Worm (Caenorhabditis elegans) whole organism, L4 larva: ENCODE results near the gene agmo-1.
A peak's percentile ranks its signal among the peaks of the same experiment; 100 is the strongest.

ENCODE experiments used
- F44E2.7 ChIP-seq: fragments of 200-800 bp; sonication (Bioruptor generic); IDR thresholded peaks from 2 replicates; pipeline ENCODE4 v2.1.2; 2022; ENCODE audit warnings: missing genetic modification characterization, missing compliant biosample characterization
- Y48G9A.11 ChIP-seq: fragments of 200-800 bp; sonication (Bioruptor generic); IDR thresholded peaks from 2 replicates; pipeline ENCODE4 v1.3.6; 2022; ENCODE audit warnings: missing genetic modification reagents, missing genetic modification characterization, missing compliant biosample characterization
- ceh-82 ChIP-seq: sonication (generic microtip); optimal IDR thresholded peaks from 2 replicates; lab custom pipeline; 2017; ENCODE audit warnings: missing biosample characterization, missing genetic modification characterization
- hlh-30 ChIP-seq: sonication (generic microtip); optimal IDR thresholded peaks from 2 replicates; lab custom pipeline; 2017; ENCODE audit warnings: antibody characterized with exemption, mild to moderate bottlenecking, missing genetic modification characterization, missing compliant biosample characterization; ENCODE audit not compliant: insufficient read depth
- lin-29 ChIP-seq: fragments of 200-800 bp; sonication (Bioruptor generic); IDR thresholded peaks from 2 replicates; pipeline ENCODE4 v1.3.6; 2022; ENCODE audit warnings: missing genetic modification reagents, missing genetic modification characterization, missing compliant biosample characterization
- nhr-76 ChIP-seq: fragments of 150-350 bp; optimal IDR thresholded peaks from 2 replicates; lab custom pipeline; 2014; ENCODE audit warnings: missing biosample characterization, missing genetic modification characterization
- php-3 ChIP-seq: fragments of 200-800 bp; sonication (Bioruptor generic); IDR thresholded peaks from 2 replicates; pipeline ENCODE4 v1.3.6; 2022; ENCODE audit warnings: missing genetic modification reagents, missing genetic modification characterization, missing compliant biosample characterization
- set-16 ChIP-seq: fragments of 200-800 bp; sonication (Bioruptor generic); IDR thresholded peaks from 2 replicates; pipeline ENCODE4 v1.3.6; 2022; ENCODE audit warnings: missing genetic modification reagents, missing genetic modification characterization, missing compliant biosample characterization
- tra-1 ChIP-seq: fragments of 200-800 bp; sonication (Bioruptor generic); IDR thresholded peaks from 2 replicates; pipeline ENCODE4 v1.3.6; 2022; ENCODE audit warnings: missing genetic modification reagents, missing genetic modification characterization, missing compliant biosample characterization

The agmo-1 gene

ce11 chrIII:12746369-12746855 is 52.0 kb downstream of the agmo-1 start, which contains the start of gene Y111B2A.21:
Gene Y111B2A.21, plus strand, starts transcription at chrIII:12746419.
- TF ChIP-seq lin-29 (GFP tag; lab: Robert Waterston, UW) = no peak
- peak; percentile 60; the same call in 1 of the 2 replicates for TF ChIP-seq set-16
- TF ChIP-seq hlh-30 (tag; lab: Kevin White, UChicago) = no peak
- TF ChIP-seq, all 104 proteins: peak for 1

ce11 chrIII:12743515-12743914 is 54.9 kb downstream of the agmo-1 start:
- TF ChIP-seq nhr-76 (tag; lab: Kevin White, UChicago) = no peak
- 0 out of 2 replicates have a peak, but pooled peaks have one; percentile 21 for TF ChIP-seq php-3 (GFP tag; lab: Robert Waterston, UW)
- TF ChIP-seq ceh-82 (tag; lab: Kevin White, UChicago) = no peak
- peak; percentile 88 for TF ChIP-seq set-16
- no peak for TF ChIP-seq tra-1
- TF ChIP-seq Y48G9A.11 = no peak
- no peak for TF ChIP-seq F44E2.7 (GFP tag; lab: Robert Waterston, UW)
